Worm (Caenorhabditis elegans): ENCODE data around the gene F14H3.15.
"Not testable (repeated sequence)": the region's sequence is repeated elsewhere in the genome, so short reads cannot be mapped to it uniquely, and the experiment has no call there.

Gene F14H3.15

DNA sequence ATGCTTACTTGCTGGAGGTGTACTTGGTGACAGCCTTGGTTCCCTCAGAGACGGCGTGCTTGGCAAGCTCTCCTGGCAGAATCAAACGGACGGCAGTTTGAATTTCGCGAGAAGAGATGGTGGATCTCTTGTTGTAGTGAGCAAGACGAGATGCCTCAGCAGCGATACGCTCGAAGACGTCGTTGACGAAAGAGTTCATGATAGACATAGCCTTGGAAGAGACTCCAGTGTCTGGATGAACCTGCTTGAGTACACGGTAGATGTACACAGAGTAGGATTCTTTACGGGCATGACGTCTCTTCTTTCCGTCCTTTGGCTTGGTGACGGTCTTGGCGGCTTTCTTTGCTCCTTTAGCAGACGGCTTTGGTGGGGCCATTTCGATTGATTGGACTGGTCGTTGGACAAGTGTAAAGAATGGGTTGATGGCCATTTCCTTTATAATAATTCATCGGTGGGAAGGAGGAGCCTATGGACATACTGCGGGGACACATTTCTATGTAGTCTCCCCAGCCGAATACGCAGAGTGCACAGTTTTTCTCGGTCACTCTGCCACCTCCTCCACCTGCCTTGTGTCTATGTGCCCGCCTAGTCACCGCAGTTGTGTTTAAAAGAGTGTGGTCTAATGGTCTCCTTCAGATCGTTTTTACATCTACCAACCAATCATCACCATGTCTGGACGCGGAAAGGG, 19.8 kb downstream of the F14H3.15 start, which contains the start of the genes his-4 and his-3:
TSS of gene his-4 (minus strand) at position 376 of the 688 bp plus-strand sequence.
TSS of gene his-3 (plus strand) at position 669 of the 688 bp plus-strand sequence.
- not testable (repeated sequence) for TF ChIP-seq dao-5, W03F9.2, him-1 (tag; optimal IDR thresholded peaks at IDR 0.05)

DNA sequence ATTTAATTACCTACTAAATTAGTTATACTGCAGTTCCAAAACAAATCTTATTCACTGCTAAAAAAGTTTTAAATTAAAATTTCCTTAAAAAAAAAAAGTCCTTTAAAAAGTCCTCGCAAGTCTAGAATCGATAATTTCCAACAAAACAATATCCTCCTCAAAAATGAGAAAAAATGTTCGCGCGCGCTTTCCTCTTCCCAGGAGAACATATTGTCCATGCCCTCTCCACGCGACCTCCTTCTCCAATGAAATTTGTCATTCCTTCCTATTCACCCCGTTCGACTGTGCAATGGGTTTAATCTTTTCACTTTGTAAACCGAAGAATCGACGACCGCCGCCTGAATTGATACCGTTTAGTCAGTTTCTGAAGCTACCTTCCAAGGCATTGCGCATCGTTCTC, 23.9 kb downstream of the F14H3.15 start, which contains the start of gene T10C6.10:
TSS of gene T10C6.10 (plus strand) at position 248 of the 400 bp plus-strand sequence.
- no peak for TF ChIP-seq him-1 (tag; optimal IDR thresholded peaks at IDR 0.05)

DNA sequence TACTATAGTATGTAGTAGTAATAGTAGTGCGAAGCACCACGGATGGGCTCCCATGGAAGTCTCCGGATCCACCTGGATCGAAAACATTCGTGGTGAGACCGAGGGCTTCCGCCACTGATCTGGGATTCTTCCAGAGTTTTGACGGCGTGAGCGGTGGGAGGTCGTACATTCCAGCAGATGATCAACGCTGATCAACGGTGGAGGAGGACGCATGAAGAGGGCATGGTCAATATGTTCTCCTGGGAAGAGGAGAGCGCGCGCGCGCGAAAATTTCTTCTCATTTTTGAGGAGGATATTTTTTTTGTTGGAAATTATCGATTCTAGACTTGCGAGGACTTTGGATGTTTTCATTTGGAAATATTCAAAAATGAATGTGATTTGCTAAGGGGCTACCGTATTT, 26.5 kb downstream of the F14H3.15 start:
- TF ChIP-seq him-1 (tag; optimal IDR thresholded peaks at IDR 0.05) (no peak), W03F9.2 (tag; optimal IDR thresholded peaks at IDR 0.05) (no peak), dao-5 (tag; optimal IDR thresholded peaks at IDR 0.05) (no peak)

DNA sequence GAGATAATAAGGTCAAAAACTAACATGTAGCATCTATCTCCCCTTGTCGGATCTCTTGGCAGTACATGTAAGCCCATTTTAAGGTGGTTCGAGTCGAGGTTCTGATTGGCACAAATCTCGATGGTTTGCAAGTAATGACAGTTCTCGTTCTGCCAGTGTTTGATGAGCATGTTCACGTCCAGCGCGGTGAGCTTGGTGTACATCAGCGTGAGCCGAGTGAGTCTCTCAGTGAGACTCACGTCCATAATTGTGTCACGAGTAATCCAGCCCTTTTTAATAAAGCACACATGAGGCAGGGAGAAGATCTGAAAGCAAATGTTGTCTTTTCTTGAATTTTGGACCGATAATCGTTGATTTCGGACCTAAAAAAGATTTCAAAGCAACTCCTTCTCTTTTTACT, 27.3 kb downstream of the F14H3.15 start, which contains the start of gene T10C6.16:
TSS of gene T10C6.16 (minus strand) at position 245 of the 400 bp plus-strand sequence.
- TF ChIP-seq W03F9.2 (tag; optimal IDR thresholded peaks at IDR 0.05) (no peak), him-1 (tag; optimal IDR thresholded peaks at IDR 0.05) (no peak), dao-5 (tag; optimal IDR thresholded peaks at IDR 0.05) (no peak)

DNA sequence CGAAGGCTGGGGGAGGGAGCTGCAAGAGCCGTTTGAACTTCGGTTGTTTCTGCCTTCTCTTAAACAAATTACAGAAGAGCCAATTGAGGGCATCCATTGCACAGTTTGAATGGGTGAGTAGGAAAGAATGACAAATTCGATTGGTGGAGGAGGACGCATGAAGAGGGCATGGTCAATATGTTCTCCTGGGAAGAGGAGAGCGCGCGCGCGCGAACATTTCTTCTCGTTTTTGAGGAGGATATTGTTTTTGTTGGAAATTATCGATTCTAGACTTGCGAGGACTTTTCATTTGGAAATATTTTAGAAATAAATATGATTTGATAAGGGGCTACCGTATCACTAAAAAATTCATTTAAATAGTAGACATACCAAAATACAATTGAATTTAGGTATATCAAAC, 28.5 kb downstream of the F14H3.15 start, which contains the start of gene T10C6.7:
TSS of gene T10C6.7 (minus strand) at position 143 of the 400 bp plus-strand sequence.
- TF ChIP-seq him-1 (tag; optimal IDR thresholded peaks at IDR 0.05) (no peak), W03F9.2 (tag; optimal IDR thresholded peaks at IDR 0.05) (no peak), dao-5 (tag; optimal IDR thresholded peaks at IDR 0.05) (no peak)

DNA sequence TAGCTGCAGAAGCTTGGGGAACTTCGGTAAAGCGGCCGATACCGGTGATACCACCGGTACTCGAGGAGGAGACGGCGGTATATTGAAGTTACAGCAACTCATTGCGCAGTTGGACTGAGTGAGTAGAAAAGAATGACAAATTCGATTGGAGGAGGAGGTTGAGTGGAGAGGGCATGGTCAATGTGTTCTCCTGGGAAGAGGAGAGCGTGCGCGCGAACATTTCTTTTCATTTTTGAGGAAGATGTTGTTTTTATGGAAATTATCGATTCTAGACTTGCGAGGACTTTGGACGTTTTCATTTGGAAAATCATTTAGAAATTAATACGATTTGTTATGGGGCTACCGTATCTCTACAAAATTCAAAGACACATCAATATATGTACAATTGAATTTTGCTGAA, 30.8 kb downstream of the F14H3.15 start:
- no peak for TF ChIP-seq dao-5 (tag; optimal IDR thresholded peaks at IDR 0.05)
- no peak for TF ChIP-seq W03F9.2 (tag; optimal IDR thresholded peaks at IDR 0.05)
- no peak for TF ChIP-seq him-1 (tag; optimal IDR thresholded peaks at IDR 0.05)

DNA sequence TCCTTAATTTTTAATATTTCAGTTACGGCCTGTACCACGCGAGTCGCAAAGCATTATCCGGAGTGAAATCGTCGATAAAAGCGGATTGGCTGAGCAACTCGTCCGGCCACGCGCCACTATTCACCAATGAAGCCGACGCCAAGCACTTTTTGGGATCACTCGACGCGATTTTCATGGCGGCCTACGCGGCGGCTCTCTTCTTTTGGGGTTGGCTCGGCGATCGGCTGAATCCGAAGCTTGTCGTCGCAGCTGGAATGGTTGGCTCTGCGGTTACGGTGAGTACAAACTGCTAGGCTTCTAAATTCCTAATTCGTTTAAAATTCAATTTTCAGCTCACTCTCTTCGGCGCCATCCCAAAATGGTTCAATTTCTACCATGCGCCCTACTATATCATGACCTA, 35.1 kb downstream of the F14H3.15 start:
- TF ChIP-seq dao-5 (tag; optimal IDR thresholded peaks at IDR 0.05) (no peak), him-1 (tag; optimal IDR thresholded peaks at IDR 0.05) (no peak), W03F9.2 (tag; optimal IDR thresholded peaks at IDR 0.05) (no peak)

DNA sequence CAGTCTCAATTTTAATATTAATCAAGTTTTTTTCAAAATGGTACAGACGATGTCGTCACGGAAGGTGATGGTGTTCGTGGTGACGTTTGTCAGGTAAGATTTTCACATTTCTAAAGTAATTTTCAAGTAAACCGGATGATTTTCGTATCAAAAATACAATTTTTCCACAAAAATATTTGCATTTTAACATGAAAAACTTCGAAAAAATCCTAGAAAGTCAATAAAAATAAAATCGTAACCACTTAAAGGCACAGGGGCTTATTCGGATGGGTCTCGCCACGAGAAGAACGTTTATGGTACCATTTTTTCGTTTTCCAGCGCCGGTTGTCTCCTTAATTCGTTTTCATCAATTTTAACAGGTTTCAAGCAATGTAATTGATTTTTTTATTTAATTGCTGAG, 35.7 kb downstream of the F14H3.15 start, which contains the start of gene T10C6.6:
TSS of gene T10C6.6 (plus strand) at position 27 of the 400 bp plus-strand sequence.
- TF ChIP-seq him-1 (tag; optimal IDR thresholded peaks at IDR 0.05) (no peak), W03F9.2 (tag; optimal IDR thresholded peaks at IDR 0.05) (no peak)

DNA sequence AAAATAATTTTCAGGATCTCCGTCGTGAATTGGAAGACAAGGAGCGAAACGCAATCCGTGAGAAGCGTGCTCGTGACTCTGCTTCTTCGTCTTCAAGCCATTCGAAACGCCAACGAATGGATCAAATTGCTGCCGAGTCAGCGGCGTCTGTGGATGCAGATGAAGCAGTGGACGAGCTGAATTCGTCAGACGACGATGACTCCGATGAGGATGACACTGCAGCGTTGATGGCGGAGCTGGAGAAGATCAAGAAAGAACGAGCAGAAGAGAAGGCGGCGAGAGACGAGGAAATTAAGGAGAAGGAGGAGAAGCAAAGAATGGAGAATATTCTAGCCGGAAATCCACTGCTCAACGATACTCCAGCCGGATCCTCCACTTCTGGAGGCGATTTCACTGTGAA, 36.5 kb downstream of the F14H3.15 start:
- TF ChIP-seq W03F9.2 (tag; optimal IDR thresholded peaks at IDR 0.05) = no peak
- no peak for TF ChIP-seq him-1 (tag; optimal IDR thresholded peaks at IDR 0.05)
- TF ChIP-seq dao-5 (tag; optimal IDR thresholded peaks at IDR 0.05) = no peak

DNA sequence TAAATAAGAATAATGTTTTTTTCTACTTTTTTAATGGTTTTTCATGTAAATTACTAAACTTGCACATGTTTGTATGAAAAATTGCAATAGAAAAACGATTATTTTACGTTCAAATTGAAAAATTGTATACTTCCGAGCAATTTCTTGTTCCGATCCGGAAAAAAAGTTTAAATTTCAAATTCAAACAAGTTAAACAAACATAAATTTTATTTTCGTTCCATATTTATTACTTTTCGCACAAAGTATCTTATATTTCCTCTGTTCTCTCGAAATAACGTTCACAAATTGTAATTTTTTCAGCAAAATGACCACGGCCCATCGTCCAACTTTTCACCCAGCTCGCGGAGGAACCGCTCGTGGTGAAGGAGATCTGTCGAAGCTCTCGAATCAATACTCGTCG, 37.0 kb downstream of the F14H3.15 start, which contains the start of gene cwc-15:
TSS of gene cwc-15 (plus strand) at position 301 of the 400 bp plus-strand sequence.
- TF ChIP-seq dao-5 (tag; optimal IDR thresholded peaks at IDR 0.05) (no peak), him-1 (tag; optimal IDR thresholded peaks at IDR 0.05) (no peak), W03F9.2 (tag; optimal IDR thresholded peaks at IDR 0.05) (no peak)

DNA sequence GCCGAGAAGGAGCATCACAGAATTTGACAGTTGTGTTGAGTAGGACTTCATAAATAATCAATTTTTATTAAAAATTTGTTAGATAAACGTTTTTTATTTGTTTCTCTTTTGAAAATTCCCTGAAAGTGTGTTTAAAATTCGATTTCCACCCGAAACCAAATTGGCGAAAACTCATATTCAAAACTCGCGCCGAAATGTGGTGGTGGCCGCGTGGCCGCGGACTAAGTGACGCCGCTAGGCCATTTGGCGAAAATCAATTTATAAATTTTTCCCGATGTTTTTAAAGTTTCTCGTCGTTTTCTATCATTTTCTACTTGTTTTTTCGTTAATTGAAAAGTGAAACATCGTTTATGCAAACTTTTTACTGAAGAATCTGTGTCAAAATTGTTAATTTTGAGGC, 37.4 kb downstream of the F14H3.15 start:
- TF ChIP-seq dao-5 (tag; optimal IDR thresholded peaks at IDR 0.05) (no peak), him-1 (tag; optimal IDR thresholded peaks at IDR 0.05) (no peak), W03F9.2 (tag; optimal IDR thresholded peaks at IDR 0.05) (no peak)

DNA sequence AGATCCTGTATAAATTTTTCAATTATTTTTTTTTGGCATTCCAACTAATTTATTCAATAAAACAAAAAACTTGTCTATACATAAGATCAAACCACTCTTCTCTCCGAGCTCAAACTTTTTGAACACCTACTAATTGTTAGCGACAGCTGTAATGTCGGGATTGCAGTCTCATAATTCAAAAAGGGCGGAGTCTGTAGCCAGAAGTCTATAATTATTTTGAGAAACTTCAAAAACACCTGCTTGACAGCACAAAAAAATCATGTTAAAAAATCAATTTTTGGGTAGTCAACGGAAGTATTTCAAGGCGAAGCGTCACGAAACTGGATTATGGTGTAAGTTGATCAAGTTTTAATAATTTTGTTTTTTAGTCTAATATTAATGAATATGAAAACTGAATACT, 40.0 kb downstream of the F14H3.15 start, which contains the start of gene srx-44:
TSS of gene srx-44 (plus strand) at position 301 of the 400 bp plus-strand sequence.
- TF ChIP-seq him-1 (tag; optimal IDR thresholded peaks at IDR 0.05) = no peak
- TF ChIP-seq dao-5 (tag; optimal IDR thresholded peaks at IDR 0.05) = no peak
- TF ChIP-seq W03F9.2 (tag; optimal IDR thresholded peaks at IDR 0.05) = no peak

DNA sequence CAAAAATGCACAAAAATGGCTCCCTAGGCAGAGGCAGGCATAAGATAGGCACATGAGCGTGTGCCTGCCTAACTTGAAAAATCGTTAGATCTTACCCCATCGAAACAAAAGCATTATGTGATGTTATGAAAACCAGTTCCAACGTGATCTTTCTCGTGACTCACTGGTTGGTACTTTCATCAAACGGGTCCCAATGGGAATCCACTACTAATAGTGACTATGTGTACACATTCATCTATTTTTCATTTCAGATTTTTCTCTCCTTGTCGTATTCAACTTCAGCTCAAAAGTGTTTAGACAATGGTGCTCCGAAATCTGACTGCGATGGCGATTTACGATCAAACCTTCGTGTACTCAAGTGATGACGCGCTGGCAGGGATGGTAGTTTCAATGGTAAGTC, 42.4 kb downstream of the F14H3.15 start, which contains the start of gene srx-43:
TSS of gene srx-43 (plus strand) at position 301 of the 400 bp plus-strand sequence.
- no peak for TF ChIP-seq W03F9.2 (tag; optimal IDR thresholded peaks at IDR 0.05)
- no peak for TF ChIP-seq him-1 (tag; optimal IDR thresholded peaks at IDR 0.05)
- no peak for TF ChIP-seq dao-5 (tag; optimal IDR thresholded peaks at IDR 0.05)

DNA sequence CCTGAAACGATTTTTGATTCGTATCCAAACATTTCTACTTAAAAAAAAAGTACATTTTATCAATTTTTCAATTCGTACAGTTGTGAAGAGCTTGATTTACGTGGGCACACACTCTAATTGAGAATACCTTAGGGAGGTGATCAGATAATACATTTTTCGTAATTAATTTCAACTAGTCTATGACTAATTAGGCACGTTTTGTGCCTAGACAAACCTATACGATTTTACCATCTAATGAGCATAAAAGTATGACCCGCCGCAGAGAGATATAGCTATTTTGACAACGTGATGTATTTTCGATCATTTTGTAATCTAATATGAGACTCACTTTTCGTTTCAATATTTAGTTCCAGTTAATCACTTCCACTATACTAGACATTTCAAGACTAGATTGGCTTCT, 43.1 kb downstream of the F14H3.15 start:
- TF ChIP-seq W03F9.2 (tag; optimal IDR thresholded peaks at IDR 0.05) (no peak), dao-5 (tag; optimal IDR thresholded peaks at IDR 0.05) (no peak), him-1 (tag; optimal IDR thresholded peaks at IDR 0.05) (no peak)

Measured in whole organism, L4/young adult.